Fruit fly (Drosophila melanogaster) whole organism: ENCODE measurements around the gene CG17801.

ENCODE experiments used
- CG8478 ChIP-seq: fragments of >200 bp; optimal IDR thresholded peaks from 2 replicates; lab custom pipeline; 2018; ENCODE audit warnings: inconsistent platforms
- psq ChIP-seq: fragments of >200 bp; optimal IDR thresholded peaks from 2 replicates; lab custom pipeline; 2017
- usp ChIP-seq: fragments of >200 bp; optimal IDR thresholded peaks from 2 replicates; lab custom pipeline; 2017; ENCODE audit warnings: missing biosample characterization, missing genetic modification characterization, mixed read lengths

dm6 chr3R:17825806-17826583, 19.1 kb upstream of the CG17801 start:
- no peak for TF ChIP-seq CG8478 (lab: Kevin White, UChicago)
- TF ChIP-seq usp (GFP tag; lab: Kevin White, UChicago), result no peak
- no peak for TF ChIP-seq psq (lab: Kevin White, UChicago)
